Fruit fly (Drosophila melanogaster): Measurements from ENCODE around the gene Drak.

The Drak gene

DNA sequence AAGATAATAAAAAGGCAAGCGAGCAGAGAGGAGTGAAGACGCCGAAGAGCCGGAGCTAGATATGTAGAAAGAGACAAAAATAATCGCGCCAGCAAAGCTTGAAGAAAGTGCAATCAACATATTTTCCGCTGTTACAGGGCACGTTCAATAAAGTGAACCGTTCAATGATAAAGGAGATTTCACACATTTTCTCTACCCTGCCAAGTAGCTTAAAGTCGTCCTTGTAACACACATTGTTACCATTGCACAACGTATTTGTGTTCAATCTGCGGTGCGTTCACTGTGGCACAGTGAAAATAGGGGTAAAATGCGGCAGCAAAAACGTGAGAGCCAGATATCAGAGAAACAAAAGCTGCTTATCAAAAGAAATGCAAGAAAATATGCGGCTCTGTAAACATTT is 6.5 kb downstream of the Drak start (continued):
- TF ChIP-seq Hr51 (GFP tag; optimal IDR thresholded peaks at IDR 0.05): peak in 1 of 2 experiments; percentile 6
- TF ChIP-seq Xbp1 (GFP tag; optimal IDR thresholded peaks at IDR 0.05): peak; percentile 60
- TF ChIP-seq tup (GFP tag; optimal IDR thresholded peaks at IDR 0.05): no peak
- TF ChIP-seq CG17361 (GFP tag; IDR thresholded peaks at IDR 0.05): 0 out of 3 replicates have a peak, but pooled peaks have one; percentile 24
- TF ChIP-seq tgo (GFP tag; IDR thresholded peaks at IDR 0.05): no peak
- no peak for TF ChIP-seq CG11723 (GFP tag; optimal IDR thresholded peaks at IDR 0.05)
- TF ChIP-seq CG6689 (GFP tag; IDR thresholded peaks at IDR 0.05): peak; percentile 59
- peak; percentile 57 for TF ChIP-seq CG11504 (tag; optimal IDR thresholded peaks at IDR 0.05)
- TF ChIP-seq repo (GFP tag; optimal IDR thresholded peaks at IDR 0.05): peak; percentile 22
- TF ChIP-seq CG32532 (GFP tag; IDR thresholded peaks at IDR 0.05): peak; percentile 36; the same call in 1 of the 2 replicates
- peak; percentile 87 for TF ChIP-seq Med (GFP tag)
- TF ChIP-seq CG4730 (GFP tag; IDR thresholded peaks at IDR 0.05): 0 out of 2 replicates have a peak, but pooled peaks have one; percentile 31
- 0 out of 2 replicates have a peak, but pooled peaks have one; percentile 13 for TF ChIP-seq sob (GFP tag; IDR thresholded peaks at IDR 0.05)
- 0 out of 2 replicates have a peak, but pooled peaks have one; percentile 24 for TF ChIP-seq E2f1 (GFP tag; IDR thresholded peaks at IDR 0.05)
- 0 out of 2 replicates have a peak, but pooled peaks have one; percentile 13 for TF ChIP-seq esg (GFP tag; conservative IDR thresholded peaks at IDR 0.05)
- TF ChIP-seq CG32772 (GFP tag; IDR thresholded peaks at IDR 0.05): peak; percentile 54
- TF ChIP-seq gem (tag; optimal IDR thresholded peaks at IDR 0.05): peak; percentile 47
- no peak for TF ChIP-seq twi (tag; optimal IDR thresholded peaks at IDR 0.05)
- TF ChIP-seq CG4820 (GFP tag; optimal IDR thresholded peaks at IDR 0.05): peak; percentile 32
- peak; percentile 27 for TF ChIP-seq Hsf (GFP tag; optimal IDR thresholded peaks at IDR 0.05)
- peak; percentile 47 for TF ChIP-seq CG2678 (tag; optimal IDR thresholded peaks at IDR 0.05)
- TF ChIP-seq ssp (GFP tag; IDR thresholded peaks at IDR 0.05): peak; percentile 16; the same call in 1 of the 2 replicates
- TF ChIP-seq Chrac-16 (GFP tag; optimal IDR thresholded peaks at IDR 0.05): no peak
- peak; percentile 61 for TF ChIP-seq CG14441 (GFP tag; IDR thresholded peaks at IDR 0.05)
- peak; percentile 24 for TF ChIP-seq CG17829 (tag; optimal IDR thresholded peaks at IDR 0.05)
- no peak for TF ChIP-seq ap (GFP tag; IDR thresholded peaks at IDR 0.05)
- peak; percentile 45 for TF ChIP-seq NfI (GFP tag; optimal IDR thresholded peaks at IDR 0.05)
- peak; percentile 15 for TF ChIP-seq CG6654 (GFP tag; optimal IDR thresholded peaks at IDR 0.05)
- TF ChIP-seq CG33213 (GFP tag; optimal IDR thresholded peaks at IDR 0.05): peak; percentile 2
- peak; percentile 40 for TF ChIP-seq Oli (tag; optimal IDR thresholded peaks at IDR 0.05)
- TF ChIP-seq oc (tag; optimal IDR thresholded peaks at IDR 0.05): peak; percentile 62
- no peak for TF ChIP-seq CG8290 (GFP tag; optimal IDR thresholded peaks at IDR 0.05)
- TF ChIP-seq CG8290 (tag; optimal IDR thresholded peaks at IDR 0.05): peak in 1 of 2 experiments; percentile 62
- TF ChIP-seq E2f2 (GFP tag; IDR thresholded peaks at IDR 0.05): no peak
- TF ChIP-seq otp (GFP tag; IDR thresholded peaks at IDR 0.05): peak; percentile 67; the same call in 1 of the 3 replicates
- TF ChIP-seq MBD-R2 (GFP tag; IDR thresholded peaks at IDR 0.05): 0 out of 2 replicates have a peak, but pooled peaks have one; percentile 10
- peak; percentile 33 for TF ChIP-seq Abd-B (GFP tag; optimal IDR thresholded peaks at IDR 0.05)
- peak; percentile 39 for TF ChIP-seq CG30403 (GFP tag; optimal IDR thresholded peaks at IDR 0.05)
- TF ChIP-seq CG4404 (GFP tag; IDR thresholded peaks at IDR 0.05): no peak
- TF ChIP-seq Fer1 (GFP tag; optimal IDR thresholded peaks at IDR 0.05): no peak
- TF ChIP-seq lab (GFP tag; optimal IDR thresholded peaks at IDR 0.05): peak; percentile 25
- TF ChIP-seq dati (GFP tag; IDR thresholded peaks at IDR 0.05): no peak
- peak; percentile 27 for TF ChIP-seq Meics (GFP tag; optimal IDR thresholded peaks at IDR 0.05)
- peak; percentile 56; the same call in 1 of the 2 replicates for TF ChIP-seq Awh (GFP tag; IDR thresholded peaks at IDR 0.05)
- TF ChIP-seq sisA (GFP tag; IDR thresholded peaks at IDR 0.05): peak; percentile 67
- TF ChIP-seq CG4854 (GFP tag; optimal IDR thresholded peaks at IDR 0.05): no peak
- TF ChIP-seq crol (GFP tag; IDR thresholded peaks at IDR 0.05): no peak
- peak; percentile 0 for TF ChIP-seq CG15601 (tag; optimal IDR thresholded peaks at IDR 0.05)
- no peak for TF ChIP-seq CG15479 (GFP tag; optimal IDR thresholded peaks at IDR 0.05)
- peak; percentile 7 for TF ChIP-seq shn (GFP tag; optimal IDR thresholded peaks at IDR 0.05)
- peak; percentile 15 for TF ChIP-seq CG4707 (GFP tag; optimal IDR thresholded peaks at IDR 0.05)

Data from whole organism, embryonic.